Fruit fly (Drosophila melanogaster): ENCODE results near the gene promL.

The promL gene

dm6 chr3L:3096073-3096725, 31.3 kb downstream of the promL start (continued):
- TF ChIP-seq CG11696 (GFP tag; IDR thresholded peaks at IDR 0.05) (no peak), hb (GFP tag; IDR thresholded peaks at IDR 0.05; ENCODE audit: partially characterized antibody) (peak; percentile 87), ro (GFP tag; IDR thresholded peaks at IDR 0.05) (no peak), CG7928 (GFP tag; optimal IDR thresholded peaks at IDR 0.05) (no peak), CG12104 (GFP tag; optimal IDR thresholded peaks at IDR 0.05) (no peak), peb (GFP tag; IDR thresholded peaks at IDR 0.05) (no peak), slp2 (GFP tag; optimal IDR thresholded peaks at IDR 0.05) (no peak), Atf6 (GFP tag; IDR thresholded peaks at IDR 0.05) (no peak), E2f1 (GFP tag; IDR thresholded peaks at IDR 0.05) (no peak), CG16863 (GFP tag; optimal IDR thresholded peaks at IDR 0.05) (no peak), Dad (GFP tag; optimal IDR thresholded peaks at IDR 0.05) (no peak), CG13296 (GFP tag; optimal IDR thresholded peaks at IDR 0.05) (no peak), NC2α (GFP tag; optimal IDR thresholded peaks at IDR 0.05) (no peak), sug (tag; optimal IDR thresholded peaks at IDR 0.05) (peak; percentile 10), tx (GFP tag; optimal IDR thresholded peaks at IDR 0.05) (no peak), onecut (GFP tag; IDR thresholded peaks at IDR 0.05) (no peak), PHDP (tag; optimal IDR thresholded peaks at IDR 0.05) (peak; percentile 20), mld (GFP tag; IDR thresholded peaks at IDR 0.05; ENCODE audit: partially characterized antibody) (peak; percentile 95), Kr (GFP tag; optimal IDR thresholded peaks at IDR 0.05) (no peak), Gsc (GFP tag; IDR thresholded peaks at IDR 0.05) (no peak), CG12942 (GFP tag; optimal IDR thresholded peaks at IDR 0.05) (no peak), Mrtf (GFP tag; IDR thresholded peaks at IDR 0.05) (no peak), inv (GFP tag; IDR thresholded peaks at IDR 0.05; ENCODE audit: partially characterized antibody) (peak; percentile 62; the same call in 1 of the 2 replicates), CG7271 (tag; optimal IDR thresholded peaks at IDR 0.05) (no peak), CG1832 (GFP tag; optimal IDR thresholded peaks at IDR 0.05) (no peak), CG13624 (GFP tag; optimal IDR thresholded peaks at IDR 0.05) (no peak), CG11560 (tag; IDR thresholded peaks at IDR 0.05) (no peak), CG5180 (GFP tag; optimal IDR thresholded peaks at IDR 0.05) (peak; percentile 99), gsb-n (tag; optimal IDR thresholded peaks at IDR 0.05) (no peak), unc-4 (GFP tag; IDR thresholded peaks at IDR 0.05; ENCODE audit: partially characterized antibody) (peak; percentile 52), Ravus (GFP tag; IDR thresholded peaks at IDR 0.05) (no peak), chif (GFP tag; optimal IDR thresholded peaks at IDR 0.05) (no peak), CkIIα-i1 (GFP tag; IDR thresholded peaks at IDR 0.05) (no peak), Sox100B (GFP tag; optimal IDR thresholded peaks at IDR 0.05) (no peak), Fer1 (GFP tag; optimal IDR thresholded peaks at IDR 0.05) (no peak), CG11398 (GFP tag; optimal IDR thresholded peaks at IDR 0.05) (no peak), twi (tag; optimal IDR thresholded peaks at IDR 0.05) (no peak), Dll (GFP tag; IDR thresholded peaks at IDR 0.05; ENCODE audit: partially characterized antibody) (peak; percentile 60), zf30C (GFP tag; optimal IDR thresholded peaks at IDR 0.05) (no peak), CG10274 (GFP tag; optimal IDR thresholded peaks at IDR 0.05) (no peak), lab (GFP tag; optimal IDR thresholded peaks at IDR 0.05) (peak; percentile 60), CG11247 (GFP tag; IDR thresholded peaks at IDR 0.05) (no peak), D19B (GFP tag; optimal IDR thresholded peaks at IDR 0.05) (no peak), crol (GFP tag; IDR thresholded peaks at IDR 0.05) (no peak), CG8359 (GFP tag; optimal IDR thresholded peaks at IDR 0.05; ENCODE audit: borderline replicate concordance) (no peak), CG31365 (tag; optimal IDR thresholded peaks at IDR 0.05) (no peak), CG5245 (GFP tag; optimal IDR thresholded peaks at IDR 0.05) (no peak), dysf (GFP tag; IDR thresholded peaks at IDR 0.05) (peak; percentile 35; the same call in 1 of the 3 replicates), cas (GFP tag; IDR thresholded peaks at IDR 0.05) (0 out of 2 replicates have a peak, but pooled peaks have one; percentile 6), CG1792 (GFP tag; optimal IDR thresholded peaks at IDR 0.05) (no peak), Taf1 (GFP tag; IDR thresholded peaks at IDR 0.05) (no peak)
